Worm (Caenorhabditis elegans) whole organism, midembryonic: ENCODE measurements around the gene irk-2.

Experiments used
- T22C8.4 ChIP-seq: fragments of 200-800 bp; sonication (Bioruptor generic); IDR thresholded peaks from 2 replicates; pipeline ENCODE4 v1.3.6; 2022; ENCODE audit warnings: missing genetic modification characterization, missing compliant biosample characterization
- cog-1 ChIP-seq: sonication (generic microtip); optimal IDR thresholded peaks from 2 replicates; lab custom pipeline; 2016; ENCODE audit warnings: missing genetic modification characterization, missing compliant biosample characterization
- flt-1 ChIP-seq: fragments of 200-800 bp; sonication (Bioruptor generic); IDR thresholded peaks from 2 replicates; pipeline ENCODE4 v1.3.6; 2022; ENCODE audit warnings: missing genetic modification characterization, missing compliant biosample characterization
- klf-2 ChIP-seq: fragments of 200-800 bp; sonication (Bioruptor generic); conservative IDR thresholded peaks from 2 replicates; pipeline ENCODE4 v1.3.6; 2022; ENCODE audit warnings: missing genetic modification reagents, missing genetic modification characterization, missing compliant biosample characterization
- med-1 ChIP-seq: sonication (generic microtip); optimal IDR thresholded peaks from 2 replicates; lab custom pipeline; 2017; ENCODE audit warnings: missing genetic modification characterization, mild to moderate bottlenecking, missing compliant biosample characterization, antibody characterized with exemption, missing genetic modification reagents; ENCODE audit not compliant: insufficient read depth
- ref-1 ChIP-seq: fragments of 200-800 bp; sonication (Bioruptor generic); conservative IDR thresholded peaks from 2 replicates; pipeline ENCODE4 v1.3.6; 2022; ENCODE audit warnings: missing genetic modification reagents, missing genetic modification characterization, missing compliant biosample characterization
- tab-1 ChIP-seq: fragments of 200-800 bp; sonication (Bioruptor generic); IDR thresholded peaks from 2 replicates; pipeline ENCODE4 v1.3.6; 2022; ENCODE audit warnings: missing genetic modification characterization, missing compliant biosample characterization
- ztf-23 ChIP-seq: fragments of 200-800 bp; sonication (Bioruptor generic); IDR thresholded peaks from 2 replicates; pipeline ENCODE4 v1.3.6; 2022; ENCODE audit warnings: missing genetic modification reagents, missing genetic modification characterization, missing compliant biosample characterization
- ztf-29 ChIP-seq: fragments of 200-800 bp; sonication (Bioruptor generic); IDR thresholded peaks from 2 replicates; pipeline ENCODE4 v1.3.6; 2022; ENCODE audit warnings: missing genetic modification reagents, missing genetic modification characterization, missing compliant biosample characterization

DNA sequence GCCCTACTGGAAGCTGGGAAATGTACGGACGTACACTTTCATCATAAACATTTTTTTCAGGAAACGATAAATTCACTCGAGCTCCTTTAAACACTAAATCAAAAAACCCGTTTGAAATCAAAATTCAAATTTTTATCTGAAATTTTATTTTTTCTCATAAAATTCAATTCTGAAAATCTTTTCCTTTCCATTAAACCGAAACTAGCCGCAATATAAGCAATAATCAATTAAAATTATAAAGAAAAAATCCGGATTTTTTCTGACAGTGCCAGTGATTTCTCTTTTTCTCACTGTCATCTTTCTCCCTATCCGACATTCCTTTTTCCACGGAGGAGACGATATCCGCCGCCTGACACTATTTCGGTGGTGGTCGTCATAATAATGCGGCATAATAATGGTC is 58.4 kb downstream of the irk-2 start, which contains the start of gene lpr-7:
- TF ChIP-seq cog-1 (tag; lab: Kevin White, UChicago) = no peak
- no peak for TF ChIP-seq klf-2
- TF ChIP-seq flt-1 (GFP tag; lab: Robert Waterston, UW) = no peak
- TF ChIP-seq ztf-23 (GFP tag; lab: Robert Waterston, UW) = no peak
- no peak for TF ChIP-seq T22C8.4 (GFP tag; lab: Robert Waterston, UW)
- TF ChIP-seq ztf-29 (GFP tag; lab: Robert Waterston, UW) = no peak
- no peak for TF ChIP-seq med-1 (GFP tag; lab: Kevin White, UChicago)
- no peak for TF ChIP-seq ref-1
- TF ChIP-seq tab-1 (GFP tag; lab: Robert Waterston, UW) = no peak
